Worm (Caenorhabditis elegans) whole organism, L4 larva: Measurements from ENCODE around the gene C39B10.5.

Source experiments
- F10B5.3 ChIP-seq: sonication (generic microtip); optimal IDR thresholded peaks from 2 replicates; lab custom pipeline; 2016; ENCODE audit warnings: mild to moderate bottlenecking, missing genetic modification characterization, missing compliant biosample characterization
- F44E2.7 ChIP-seq: fragments of 200-800 bp; sonication (Bioruptor generic); IDR thresholded peaks from 2 replicates; pipeline ENCODE4 v2.1.2; 2022; ENCODE audit warnings: missing genetic modification characterization, missing compliant biosample characterization
- F49E8.2 ChIP-seq: sonication (generic microtip); optimal IDR thresholded peaks from 2 replicates; lab custom pipeline; 2016; ENCODE audit warnings: missing compliant biosample characterization, mild to moderate bottlenecking, missing genetic modification characterization, borderline replicate concordance
- R02D3.7 ChIP-seq: fragments of 150-350 bp; sonication (generic microtip); optimal IDR thresholded peaks from 3 replicates; lab custom pipeline; 2014; ENCODE audit warnings: missing biosample characterization, missing genetic modification characterization
- T20F7.1 ChIP-seq: fragments of 200-800 bp; sonication (Bioruptor generic); optimal IDR thresholded peaks from 2 replicates; lab custom pipeline; 2018; ENCODE audit warnings: mild to moderate bottlenecking, missing genetic modification characterization, missing compliant biosample characterization
- T26A8.4 ChIP-seq: fragments of 200-800 bp; sonication (Bioruptor generic); IDR thresholded peaks from 2 replicates; pipeline ENCODE4 v1.3.6; 2022; ENCODE audit warnings: missing genetic modification characterization, missing compliant biosample characterization
- Y105C5A.15 ChIP-seq: fragments of 200-800 bp; sonication (Bioruptor generic); IDR thresholded peaks from 2 replicates; pipeline ENCODE4 v1.3.6; 2022; ENCODE audit warnings: missing genetic modification characterization, missing compliant biosample characterization
- Y48G9A.11 ChIP-seq: fragments of 200-800 bp; sonication (Bioruptor generic); IDR thresholded peaks from 2 replicates; pipeline ENCODE4 v1.3.6; 2022; ENCODE audit warnings: missing genetic modification reagents, missing genetic modification characterization, missing compliant biosample characterization
- Y5F2A.4 ChIP-seq: fragments of 200-800 bp; sonication (Bioruptor generic); optimal IDR thresholded peaks from 2 replicates; lab custom pipeline; 2018; ENCODE audit warnings: mild to moderate bottlenecking, missing genetic modification characterization, missing compliant biosample characterization
- ZK337.2 ChIP-seq: fragments of 200-800 bp; sonication (Bioruptor generic); IDR thresholded peaks from 2 replicates; pipeline ENCODE4 v1.3.6; 2022; ENCODE audit warnings: missing genetic modification reagents, missing genetic modification characterization, missing compliant biosample characterization
- ama-1 ChIP-seq: fragments of 150-350 bp; optimal IDR thresholded peaks from 2 replicates; lab custom pipeline; 2014; ENCODE audit warnings: inconsistent platforms, mixed read lengths
- arid-1 ChIP-seq: fragments of 200-800 bp; sonication (Bioruptor generic); conservative IDR thresholded peaks from 2 replicates; pipeline ENCODE4 v1.3.6; 2022; ENCODE audit warnings: missing genetic modification reagents, missing genetic modification characterization, missing compliant biosample characterization
- attf-4 ChIP-seq: sonication (generic microtip); optimal IDR thresholded peaks from 3 replicates; lab custom pipeline; 2017; ENCODE audit warnings: missing biosample characterization, missing genetic modification characterization
- ceh-44 ChIP-seq: fragments of 200-800 bp; sonication (Bioruptor generic); IDR thresholded peaks from 2 replicates; pipeline ENCODE4 v1.3.6; 2022; ENCODE audit warnings: missing genetic modification reagents, missing genetic modification characterization, missing compliant biosample characterization
- daf-12 ChIP-seq: fragments of 150-350 bp; optimal IDR thresholded peaks from 2 replicates; lab custom pipeline; 2014; ENCODE audit warnings: missing biosample characterization, missing genetic modification reagents, missing genetic modification characterization
- daf-16 ChIP-seq, 3 experiments: sonication (generic microtip); optimal IDR thresholded peaks; 2 replicates each; lab custom pipeline; 2016 to 2017; ENCODE audit warnings: missing genetic modification characterization in 3 of 3, missing genetic modification reagents in 3 of 3, mild to moderate bottlenecking in 2 of 3, missing compliant biosample characterization in 2 of 3, missing biosample characterization in 1 of 3, moderate library complexity in 1 of 3
- dmd-8 ChIP-seq: fragments of 200-800 bp; sonication (Bioruptor generic); IDR thresholded peaks from 2 replicates; pipeline ENCODE4 v1.3.6; 2022; ENCODE audit warnings: missing genetic modification characterization, missing compliant biosample characterization
- dmd-9 ChIP-seq: fragments of 200-800 bp; sonication (Bioruptor generic); IDR thresholded peaks from 2 replicates; pipeline ENCODE4 v1.3.6; 2022; ENCODE audit warnings: missing genetic modification reagents, missing genetic modification characterization, missing compliant biosample characterization
- duxl-1 ChIP-seq: sonication (generic microtip); optimal IDR thresholded peaks from 2 replicates; lab custom pipeline; 2016; ENCODE audit warnings: mild to moderate bottlenecking, missing genetic modification characterization, moderate library complexity, missing compliant biosample characterization; ENCODE audit not compliant: poor library complexity
- egl-27 ChIP-seq: sonication (generic microtip); optimal IDR thresholded peaks from 3 replicates; lab custom pipeline; 2017; ENCODE audit warnings: missing biosample characterization, missing genetic modification reagents, missing genetic modification characterization
- egl-43 ChIP-seq: fragments of 200-800 bp; sonication (Bioruptor generic); IDR thresholded peaks from 2 replicates; pipeline ENCODE4 v1.3.6; 2022; ENCODE audit warnings: missing genetic modification reagents, missing genetic modification characterization, missing compliant biosample characterization
- gei-8 ChIP-seq: fragments of 200-800 bp; sonication (Bioruptor generic); optimal IDR thresholded peaks from 2 replicates; lab custom pipeline; 2018; ENCODE audit warnings: mild to moderate bottlenecking, missing genetic modification characterization, missing compliant biosample characterization
- hif-1 ChIP-seq, 2 experiments: sonication (generic microtip); optimal IDR thresholded peaks; 2 replicates each; lab custom pipeline; 2016 to 2017; ENCODE audit warnings: missing compliant biosample characterization in 2 of 2, missing genetic modification characterization in 2 of 2, missing genetic modification reagents in 2 of 2, missing genotype in 2 of 2, mild to moderate bottlenecking in 1 of 2
- hlh-11 ChIP-seq: fragments of 200-800 bp; sonication (Bioruptor generic); optimal IDR thresholded peaks from 2 replicates; lab custom pipeline; 2018; ENCODE audit warnings: mild to moderate bottlenecking, missing genetic modification characterization, missing compliant biosample characterization
- hlh-30 ChIP-seq: sonication (generic microtip); optimal IDR thresholded peaks from 2 replicates; lab custom pipeline; 2017; ENCODE audit warnings: antibody characterized with exemption, mild to moderate bottlenecking, missing genetic modification characterization, missing compliant biosample characterization; ENCODE audit not compliant: insufficient read depth
- hmg-1.1 ChIP-seq: fragments of 200-800 bp; sonication (Bioruptor generic); IDR thresholded peaks from 2 replicates; pipeline ENCODE4 v1.3.6; 2022; ENCODE audit warnings: missing genetic modification reagents, missing genetic modification characterization, missing compliant biosample characterization
- jun-1 ChIP-seq: fragments of 150-350 bp; optimal IDR thresholded peaks from 2 replicates; lab custom pipeline; 2014; ENCODE audit warnings: missing biosample characterization, missing genetic modification reagents, missing genetic modification characterization
- lin-38 ChIP-seq: fragments of 200-800 bp; sonication (Bioruptor generic); IDR thresholded peaks from 2 replicates; pipeline ENCODE4 v1.3.6; 2022; ENCODE audit warnings: missing genetic modification reagents, missing genetic modification characterization, missing compliant biosample characterization
- lir-3 ChIP-seq: sonication (generic microtip); optimal IDR thresholded peaks from 2 replicates; lab custom pipeline; 2016; ENCODE audit warnings: mild to moderate bottlenecking, missing genetic modification characterization, missing compliant biosample characterization
- madf-5 ChIP-seq, 2 experiments: fragments of 200-800 bp; sonication (Bioruptor generic); IDR thresholded peaks; 2 replicates each; pipeline ENCODE4 v1.3.6; 2022; ENCODE audit warnings: missing compliant biosample characterization in 2 of 2, missing genetic modification characterization in 2 of 2
- madf-9 ChIP-seq: fragments of 200-800 bp; sonication (Bioruptor generic); conservative IDR thresholded peaks from 2 replicates; pipeline ENCODE4 v1.3.6; 2022; ENCODE audit warnings: missing genetic modification reagents, missing genetic modification characterization, missing compliant biosample characterization
- mdl-1 ChIP-seq, 2 experiments: fragments of 150-350 bp in 1 of 2; sonication (generic microtip) in 1 of 2; optimal IDR thresholded peaks; 2 replicates each; lab custom pipeline; 2014 to 2017; ENCODE audit warnings: missing biosample characterization in 2 of 2, missing genetic modification characterization in 2 of 2
- mes-2 ChIP-seq: sonication (generic microtip); optimal IDR thresholded peaks from 2 replicates; lab custom pipeline; 2016; ENCODE audit warnings: missing genotype, mild to moderate bottlenecking, missing genetic modification characterization, missing compliant biosample characterization; ENCODE audit not compliant: poor library complexity, severe bottlenecking
- nhr-10 ChIP-seq: fragments of 150-350 bp; optimal IDR thresholded peaks from 2 replicates; lab custom pipeline; 2014; ENCODE audit warnings: missing biosample characterization, missing genetic modification characterization
- nhr-237 ChIP-seq: sonication (generic microtip); optimal IDR thresholded peaks from 2 replicates; lab custom pipeline; 2017; ENCODE audit warnings: missing biosample characterization, missing genetic modification characterization
- nhr-25 ChIP-seq: sonication (generic microtip); optimal IDR thresholded peaks from 2 replicates; lab custom pipeline; 2017; ENCODE audit warnings: missing genetic modification characterization, mild to moderate bottlenecking, missing compliant biosample characterization, antibody characterized with exemption, moderate library complexity, borderline replicate concordance; ENCODE audit not compliant: insufficient read depth
- nhr-28 ChIP-seq: fragments of 150-350 bp; optimal IDR thresholded peaks from 2 replicates; lab custom pipeline; 2014; ENCODE audit warnings: missing biosample characterization, missing genetic modification characterization
- nhr-48 ChIP-seq: sonication (generic microtip); optimal IDR thresholded peaks from 2 replicates; lab custom pipeline; 2016; ENCODE audit warnings: mild to moderate bottlenecking, missing genetic modification characterization, missing compliant biosample characterization
- nhr-6 ChIP-seq: fragments of 150-350 bp; optimal IDR thresholded peaks from 2 replicates; lab custom pipeline; 2014; ENCODE audit warnings: missing biosample characterization, missing genetic modification characterization
- nhr-77 ChIP-seq: fragments of 150-350 bp; optimal IDR thresholded peaks from 2 replicates; lab custom pipeline; 2014; ENCODE audit warnings: missing biosample characterization, missing genetic modification characterization
- php-3 ChIP-seq: fragments of 200-800 bp; sonication (Bioruptor generic); IDR thresholded peaks from 2 replicates; pipeline ENCODE4 v1.3.6; 2022; ENCODE audit warnings: missing genetic modification reagents, missing genetic modification characterization, missing compliant biosample characterization
- rbr-2 ChIP-seq: sonication (generic microtip); optimal IDR thresholded peaks from 2 replicates; lab custom pipeline; 2016; ENCODE audit warnings: missing genotype, missing genetic modification characterization, missing compliant biosample characterization
- skn-1 ChIP-seq: fragments of 150-350 bp; optimal IDR thresholded peaks from 2 replicates; lab custom pipeline; 2014; ENCODE audit warnings: missing biosample characterization, missing genetic modification characterization
- snpc-4 ChIP-seq: fragments of 150-350 bp; optimal IDR thresholded peaks from 2 replicates; lab custom pipeline; 2014; ENCODE audit warnings: missing biosample characterization, missing genetic modification characterization
- spr-3 ChIP-seq: fragments of 200-800 bp; sonication (Bioruptor generic); optimal IDR thresholded peaks from 2 replicates; lab custom pipeline; 2018; ENCODE audit warnings: mild to moderate bottlenecking, missing genetic modification characterization, missing compliant biosample characterization
- tra-1 ChIP-seq: fragments of 200-800 bp; sonication (Bioruptor generic); IDR thresholded peaks from 2 replicates; pipeline ENCODE4 v1.3.6; 2022; ENCODE audit warnings: missing genetic modification reagents, missing genetic modification characterization, missing compliant biosample characterization
- unc-130 ChIP-seq: sonication (generic microtip); optimal IDR thresholded peaks from 2 replicates; lab custom pipeline; 2016; ENCODE audit warnings: missing genetic modification reagents, missing genetic modification characterization, missing compliant biosample characterization
- unc-62 ChIP-seq, 3 experiments: fragments of 150-350 bp in 1 of 3; sonication (generic microtip); optimal IDR thresholded peaks in 2 of 3; peaks in 1 of 3; 1 replicate in 1 of 3; 2 replicates in 2 of 3; lab custom pipeline; 2014 to 2017; ENCODE audit warnings: missing biosample characterization in 3 of 3, missing genetic modification characterization in 3 of 3, missing genetic modification reagents in 3 of 3, missing genotype in 1 of 3
- zag-1 ChIP-seq: fragments of 150-350 bp; optimal IDR thresholded peaks from 2 replicates; lab custom pipeline; 2014; ENCODE audit warnings: missing biosample characterization, missing genetic modification characterization
- zfp-3 ChIP-seq: fragments of 200-800 bp; sonication (Bioruptor generic); conservative IDR thresholded peaks from 2 replicates; pipeline ENCODE4 v1.3.6; 2022; ENCODE audit warnings: missing genetic modification reagents, missing genetic modification characterization, missing compliant biosample characterization

C39B10.5 gene

ce11 chrX:10435492-10435939, 11.6 kb upstream of the C39B10.5 start (continued):
- TF ChIP-seq lin-38 (GFP tag; lab: Robert Waterston, UW), result no peak
- no peak for TF ChIP-seq ceh-44 (GFP tag; lab: Robert Waterston, UW)
- TF ChIP-seq hmg-1.1 (GFP tag; lab: Robert Waterston, UW), result peak; percentile 82
- TF ChIP-seq jun-1, result no peak
- no peak for TF ChIP-seq skn-1 (tag; lab: Kevin White, UChicago)
- TF ChIP-seq nhr-25 (tag; lab: Kevin White, UChicago), result peak; percentile 3
- 0 out of 2 replicates have a peak, but pooled peaks have one; percentile 21 for TF ChIP-seq tra-1 (GFP tag; lab: Robert Waterston, UW)
- no peak for TF ChIP-seq attf-4 (tag; lab: Kevin White, UChicago)
- TF ChIP-seq Y48G9A.11 (GFP tag; lab: Robert Waterston, UW), result no peak
- TF ChIP-seq F49E8.2, result no peak
- no peak for TF ChIP-seq nhr-237
- no peak for TF ChIP-seq zfp-3 (GFP tag; lab: Robert Waterston, UW)
- peak; percentile 56 for TF ChIP-seq hlh-30
- no peak for TF ChIP-seq dmd-8 (GFP tag; lab: Robert Waterston, UW)
- no peak for TF ChIP-seq dmd-9
- no peak for TF ChIP-seq arid-1
- TF ChIP-seq nhr-77, result peak; percentile 7
- TF ChIP-seq madf-5 (GFP tag; IDR thresholded peaks at IDR 0.05; lab: Robert Waterston, UW), result no peak
- peak; percentile 74 for TF ChIP-seq hlh-11 (tag; lab: Kevin White, UChicago)
- no peak for TF ChIP-seq unc-130 (GFP tag; lab: Kevin White, UChicago)
- no peak for TF ChIP-seq php-3 (GFP tag; lab: Robert Waterston, UW)
- no peak for TF ChIP-seq ama-1 (lab: Kevin White, UChicago)
- TF ChIP-seq mes-2 (tag; lab: Kevin White, UChicago), result peak; percentile 61
- TF ChIP-seq duxl-1 (tag; lab: Kevin White, UChicago), result no peak
- TF ChIP-seq lir-3 (tag; lab: Kevin White, UChicago), result peak; percentile 70
- TF ChIP-seq rbr-2 (tag; lab: Kevin White, UChicago), result peak; percentile 79
- peak in 1 of 2 experiments; percentile 62 for TF ChIP-seq hif-1 (tag; optimal IDR thresholded peaks at IDR 0.05; lab: Kevin White, UChicago)
- TF ChIP-seq T20F7.1 (GFP tag; lab: Kevin White, UChicago), result no peak
- TF ChIP-seq gei-8 (GFP tag; lab: Kevin White, UChicago), result no peak
- TF ChIP-seq snpc-4 (tag; lab: Kevin White, UChicago), result no peak
- TF ChIP-seq F10B5.3, result no peak
- no peak for TF ChIP-seq Y5F2A.4 (GFP tag; lab: Kevin White, UChicago)
- no peak for TF ChIP-seq ZK337.2 (GFP tag; lab: Robert Waterston, UW)
- TF ChIP-seq zag-1 (tag; lab: Kevin White, UChicago), result peak; percentile 29
- TF ChIP-seq egl-43 (GFP tag; lab: Robert Waterston, UW), result peak; percentile 84
- TF ChIP-seq T26A8.4 (GFP tag; lab: Robert Waterston, UW), result no peak
- no peak for TF ChIP-seq Y105C5A.15
- no peak for TF ChIP-seq spr-3
- TF ChIP-seq nhr-6 (tag; lab: Kevin White, UChicago), result no peak
- peak in 1 of 2 experiments; percentile 87 for TF ChIP-seq unc-62 (GFP tag; optimal IDR thresholded peaks at IDR 0.05 in 1 of 2; lab: Kevin White, UChicago)
- TF ChIP-seq unc-62 (tag; optimal IDR thresholded peaks at IDR 0.05; lab: Kevin White, UChicago), result no peak
- TF ChIP-seq nhr-48 (tag; lab: Kevin White, UChicago), result peak; percentile 26
- TF ChIP-seq R02D3.7 (tag; lab: Kevin White, UChicago), result no peak
- TF ChIP-seq F44E2.7, result no peak
- no peak for TF ChIP-seq nhr-10 (tag; lab: Kevin White, UChicago)
- TF ChIP-seq madf-9 (GFP tag; lab: Robert Waterston, UW), result 0 out of 2 replicates have a peak, but pooled peaks have one; percentile 10
- TF ChIP-seq egl-27 (tag; lab: Kevin White, UChicago), result no peak
- peak in 1 of 2 experiments; percentile 19 for TF ChIP-seq daf-16 (GFP tag; optimal IDR thresholded peaks at IDR 0.05; lab: Kevin White, UChicago)
- no peak for TF ChIP-seq daf-16 (tag; optimal IDR thresholded peaks at IDR 0.05; lab: Kevin White, UChicago)
- TF ChIP-seq daf-12, result no peak
- peak in 1 of 2 experiments; percentile 66 for TF ChIP-seq mdl-1 (tag; optimal IDR thresholded peaks at IDR 0.05; lab: Kevin White, UChicago)
- peak; percentile 61 for TF ChIP-seq nhr-28
